Worm (Caenorhabditis elegans) whole organism, L1 larva: ENCODE measurements around the gene srd-16.

Experiments used
- C04F5.9 ChIP-seq: sonication (generic microtip); optimal IDR thresholded peaks from 2 replicates; lab custom pipeline; 2016; ENCODE audit warnings: missing genetic modification characterization, missing compliant biosample characterization
- F16B12.6 ChIP-seq: fragments of 150-350 bp; optimal IDR thresholded peaks from 2 replicates; lab custom pipeline; 2014; ENCODE audit warnings: missing biosample characterization, missing genetic modification characterization
- aha-1 ChIP-seq: fragments of 150-350 bp; optimal IDR thresholded peaks from 2 replicates; lab custom pipeline; 2014; ENCODE audit warnings: missing biosample characterization, missing genetic modification characterization
- aly-2 ChIP-seq: fragments of 150-350 bp; optimal IDR thresholded peaks from 2 replicates; lab custom pipeline; 2014; ENCODE audit warnings: missing biosample characterization, missing genetic modification characterization
- ceh-63 ChIP-seq: fragments of 200-800 bp; sonication (Bioruptor generic); optimal IDR thresholded peaks from 2 replicates; lab custom pipeline; 2018; ENCODE audit warnings: mild to moderate bottlenecking, missing genetic modification characterization, missing compliant biosample characterization
- ceh-88 ChIP-seq: fragments of 200-800 bp; sonication (Bioruptor generic); IDR thresholded peaks from 2 replicates; pipeline ENCODE4 v1.3.6; 2022; ENCODE audit warnings: missing genetic modification characterization, missing compliant biosample characterization
- dsc-1 ChIP-seq: sonication (generic microtip); optimal IDR thresholded peaks from 2 replicates; lab custom pipeline; 2016; ENCODE audit warnings: mild to moderate bottlenecking, missing genetic modification characterization, missing compliant biosample characterization
- efl-1 ChIP-seq, 4 experiments: fragments of 150-350 bp; optimal IDR thresholded peaks in 3 of 4; peaks in 1 of 4; 1 replicate in 1 of 4; 2 replicates in 3 of 4; lab custom pipeline; 2014; ENCODE audit warnings: missing biosample characterization in 2 of 4, missing genetic modification characterization in 2 of 4, missing genetic modification reagents in 2 of 4
- efl-3 ChIP-seq: fragments of 200-800 bp; sonication (Bioruptor generic); optimal IDR thresholded peaks from 2 replicates; lab custom pipeline; 2018; ENCODE audit warnings: mild to moderate bottlenecking, missing genetic modification characterization, missing compliant biosample characterization
- elt-2 ChIP-seq: sonication (generic microtip); optimal IDR thresholded peaks from 2 replicates; lab custom pipeline; 2016; ENCODE audit warnings: missing genetic modification characterization, mild to moderate bottlenecking, inconsistent platforms, missing compliant biosample characterization, missing genetic modification reagents
- fkh-8 ChIP-seq: sonication (generic microtip); optimal IDR thresholded peaks from 2 replicates; lab custom pipeline; 2016; ENCODE audit warnings: mild to moderate bottlenecking, missing genetic modification characterization, missing compliant biosample characterization
- grh-1 ChIP-seq: fragments of 200-800 bp; sonication (Bioruptor generic); IDR thresholded peaks from 2 replicates; pipeline ENCODE4 v1.3.6; 2022; ENCODE audit warnings: missing genetic modification reagents, missing genetic modification characterization, missing compliant biosample characterization
- hlh-17 ChIP-seq: fragments of 200-800 bp; sonication (Bioruptor generic); optimal IDR thresholded peaks from 2 replicates; lab custom pipeline; 2018; ENCODE audit warnings: missing genetic modification characterization, mild to moderate bottlenecking, missing compliant biosample characterization, moderate library complexity, borderline replicate concordance
- lin-14 ChIP-seq: fragments of 200-800 bp; sonication (Bioruptor generic); optimal IDR thresholded peaks from 2 replicates; lab custom pipeline; 2018; ENCODE audit warnings: mild to moderate bottlenecking, missing genetic modification characterization, moderate library complexity, missing compliant biosample characterization
- lin-15B ChIP-seq: fragments of 150-350 bp; sonication (generic microtip); optimal IDR thresholded peaks from 3 replicates; lab custom pipeline; 2014; ENCODE audit warnings: missing biosample characterization, missing genetic modification characterization
- lin-35 ChIP-seq, 2 experiments: fragments of 150-350 bp; optimal IDR thresholded peaks; 2 replicates each; lab custom pipeline; 2014; ENCODE audit warnings: missing biosample characterization in 2 of 2, missing genetic modification characterization in 2 of 2, missing genetic modification reagents in 2 of 2
- lin-39 ChIP-seq: fragments of 150-350 bp; optimal IDR thresholded peaks from 2 replicates; lab custom pipeline; 2014; ENCODE audit warnings: missing biosample characterization, missing genetic modification reagents, missing genetic modification characterization
- lir-3 ChIP-seq: sonication (generic microtip); optimal IDR thresholded peaks from 2 replicates; lab custom pipeline; 2016; ENCODE audit warnings: mild to moderate bottlenecking, missing genetic modification characterization, moderate library complexity, missing compliant biosample characterization; ENCODE audit not compliant: poor library complexity
- mab-9 ChIP-seq: fragments of 200-800 bp; sonication (Bioruptor generic); IDR thresholded peaks from 2 replicates; pipeline ENCODE4 v1.3.6; 2022; ENCODE audit warnings: missing genetic modification reagents, missing genetic modification characterization, missing compliant biosample characterization
- nhr-11 ChIP-seq: fragments of 150-350 bp; optimal IDR thresholded peaks from 2 replicates; lab custom pipeline; 2014; ENCODE audit warnings: missing biosample characterization, missing genetic modification characterization
- nhr-20 ChIP-seq: sonication (generic microtip); optimal IDR thresholded peaks from 2 replicates; lab custom pipeline; 2016; ENCODE audit warnings: mild to moderate bottlenecking, missing genetic modification characterization, missing compliant biosample characterization
- nhr-47 ChIP-seq: sonication (generic microtip); optimal IDR thresholded peaks from 2 replicates; lab custom pipeline; 2016; ENCODE audit warnings: mild to moderate bottlenecking, missing genetic modification characterization, moderate library complexity, missing compliant biosample characterization
- nhr-71 ChIP-seq: sonication (generic microtip); optimal IDR thresholded peaks from 2 replicates; lab custom pipeline; 2016; ENCODE audit warnings: mild to moderate bottlenecking, missing genetic modification characterization, moderate library complexity, missing compliant biosample characterization
- nhr-90 ChIP-seq: sonication (generic microtip); optimal IDR thresholded peaks from 2 replicates; lab custom pipeline; 2016; ENCODE audit warnings: mild to moderate bottlenecking, missing genetic modification characterization, missing compliant biosample characterization; ENCODE audit not compliant: poor library complexity
- pax-3 ChIP-seq: fragments of 200-800 bp; sonication (Bioruptor generic); optimal IDR thresholded peaks from 2 replicates; lab custom pipeline; 2018; ENCODE audit warnings: mild to moderate bottlenecking, missing genetic modification characterization, moderate library complexity, missing compliant biosample characterization
- rnt-1 ChIP-seq: sonication (generic microtip); optimal IDR thresholded peaks from 2 replicates; lab custom pipeline; 2016; ENCODE audit warnings: mild to moderate bottlenecking, missing genetic modification characterization, moderate library complexity, missing compliant biosample characterization
- unc-30 ChIP-seq: sonication (generic microtip); optimal IDR thresholded peaks from 2 replicates; lab custom pipeline; 2017; ENCODE audit warnings: missing biosample characterization, missing genetic modification characterization
- unc-86 ChIP-seq: sonication (generic microtip); optimal IDR thresholded peaks from 2 replicates; lab custom pipeline; 2016; ENCODE audit warnings: missing genetic modification characterization, missing compliant biosample characterization
- zag-1 ChIP-seq: fragments of 150-350 bp; optimal IDR thresholded peaks from 2 replicates; lab custom pipeline; 2014; ENCODE audit warnings: missing biosample characterization, missing genetic modification characterization
- zip-4 ChIP-seq: fragments of 200-800 bp; sonication (Bioruptor generic); optimal IDR thresholded peaks from 2 replicates; lab custom pipeline; 2018; ENCODE audit warnings: mild to moderate bottlenecking, missing genetic modification characterization, moderate library complexity, missing compliant biosample characterization

Gene srd-16

ce11 chrV:5936691-5937090, 36.9 kb upstream of the srd-16 start, which contains the start of the genes M03F8.5 and M03F8.7:
TSS of gene M03F8.5 (minus strand) at chrV:5936791.
TSS of gene M03F8.7 (plus strand) at chrV:5936939.
- TF ChIP-seq pax-3 (no peak), efl-3 (GFP tag; lab: Kevin White, UChicago) (no peak), mab-9 (GFP tag; lab: Robert Waterston, UW) (no peak), lin-14 (GFP tag; lab: Kevin White, UChicago) (no peak), unc-30 (tag; lab: Kevin White, UChicago) (no peak)

ce11 chrV:5930588-5930987, 30.7 kb upstream of the srd-16 start, which contains the start of gene galt-1:
TSS of gene galt-1 (plus strand) at chrV:5930905.
- TF ChIP-seq elt-2 (tag; lab: Kevin White, UChicago) (peak; percentile 37), efl-3 (GFP tag; lab: Kevin White, UChicago) (no peak)

- TF ChIP-seq ceh-88 (GFP tag; lab: Robert Waterston, UW) = no peak
- TF ChIP-seq hlh-17 = no peak
- TF ChIP-seq efl-1 (optimal IDR thresholded peaks at IDR 0.05; lab: Kevin White, UChicago) = no peak
- TF ChIP-seq efl-1 (GFP tag; optimal IDR thresholded peaks at IDR 0.05 in 1 of 2; lab: Kevin White, UChicago) = peak in 1 of 2 experiments; percentile 89
- TF ChIP-seq rnt-1 (tag; lab: Kevin White, UChicago) = no peak
- no peak for TF ChIP-seq nhr-20
- TF ChIP-seq lin-15B (tag; lab: Kevin White, UChicago) = no peak
- no peak for TF ChIP-seq F16B12.6
- TF ChIP-seq nhr-90 (tag; lab: Kevin White, UChicago) = no peak
- TF ChIP-seq lin-35 (GFP tag; optimal IDR thresholded peaks at IDR 0.05; lab: Kevin White, UChicago) = no peak
- TF ChIP-seq, all 84 proteins: peak for 1
These were observed 28.2 kb upstream of the srd-16 start for ce11 chrV:5928006-5928405.

ce11 chrV:5927347-5927746, 27.5 kb upstream of the srd-16 start, which contains the start of gene srsx-17:
TSS of gene srsx-17 (plus strand) at chrV:5927647.
- TF ChIP-seq lin-39 (tag; lab: Kevin White, UChicago) (no peak), ceh-63 (no peak), lir-3 (tag; lab: Kevin White, UChicago) (no peak), aly-2 (tag; lab: Kevin White, UChicago) (no peak), lin-14 (GFP tag; lab: Kevin White, UChicago) (no peak), nhr-71 (tag; lab: Kevin White, UChicago) (no peak), efl-1 (optimal IDR thresholded peaks at IDR 0.05; lab: Kevin White, UChicago) (no peak), efl-1 (GFP tag; optimal IDR thresholded peaks at IDR 0.05 in 1 of 2; lab: Kevin White, UChicago) (peak in 1 of 2 experiments; percentile 18), zag-1 (tag; lab: Kevin White, UChicago) (no peak)

- TF ChIP-seq nhr-11 (no peak), C04F5.9 (no peak), efl-3 (GFP tag; lab: Kevin White, UChicago) (no peak), unc-86 (no peak), efl-1 (optimal IDR thresholded peaks at IDR 0.05; lab: Kevin White, UChicago) (no peak), efl-1 (GFP tag; optimal IDR thresholded peaks at IDR 0.05 in 1 of 2; lab: Kevin White, UChicago) (peak in 1 of 2 experiments; percentile 70)
- TF ChIP-seq, all 84 proteins: peak for 1
These were observed 22.4 kb upstream of the srd-16 start, which contains the start of gene srsx-18 for ce11 chrV:5922236-5922635. TSS of gene srsx-18 (plus strand) at chrV:5922536.

ce11 chrV:5921761-5922160, 21.9 kb upstream of the srd-16 start:
- TF ChIP-seq nhr-47 (tag; lab: Kevin White, UChicago) = peak; percentile 63
- no peak for TF ChIP-seq aha-1 (tag; lab: Kevin White, UChicago)
- TF ChIP-seq zip-4 = no peak
- TF ChIP-seq dsc-1 (tag; lab: Kevin White, UChicago) = peak; percentile 75
- TF ChIP-seq nhr-71 (tag; lab: Kevin White, UChicago) = peak; percentile 47
- TF ChIP-seq fkh-8 = peak; percentile 38
- TF ChIP-seq grh-1 (GFP tag; lab: Robert Waterston, UW) = no peak
- TF ChIP-seq, all 84 proteins: peak for 4
